Fruit fly (Drosophila melanogaster) whole organism, embryonic: Measurements from ENCODE around the gene Acp63F.

Experiments
- CG10274 ChIP-seq: fragments of 200-800 bp; sonication (Bioruptor generic); optimal IDR thresholded peaks from 3 replicates; lab custom pipeline; 2017; ENCODE audit warnings: missing biosample characterization, mild to moderate bottlenecking, missing genetic modification characterization
- CG10959 ChIP-seq: fragments of 200-800 bp; sonication (Bioruptor generic); IDR thresholded peaks from 2 replicates; pipeline ENCODE4 v1.3.6; 2022; ENCODE audit warnings: missing biosample characterization, missing genetic modification characterization
- CG11456 ChIP-seq: fragments of 200-800 bp; sonication (Bioruptor generic); IDR thresholded peaks from 3 replicates; pipeline ENCODE4 v1.3.6; 2022; ENCODE audit warnings: missing biosample characterization, missing genetic modification characterization
- CG11695 ChIP-seq: fragments of 200-800 bp; sonication (Bioruptor generic); IDR thresholded peaks from 3 replicates; pipeline ENCODE4 v1.3.6; 2022; ENCODE audit warnings: missing biosample characterization, missing genetic modification characterization
- CG1233 ChIP-seq: fragments of 200-800 bp; sonication (Bioruptor generic); optimal IDR thresholded peaks from 4 replicates; lab custom pipeline; 2018; ENCODE audit warnings: missing biosample characterization, mild to moderate bottlenecking, missing genetic modification characterization
- CG1647 ChIP-seq: fragments of 200-800 bp; sonication (Bioruptor generic); optimal IDR thresholded peaks from 3 replicates; lab custom pipeline; 2016; ENCODE audit warnings: missing biosample characterization, missing genetic modification characterization
- CG16863 ChIP-seq: fragments of 200-800 bp; sonication (Bioruptor generic); optimal IDR thresholded peaks from 3 replicates; lab custom pipeline; 2016; ENCODE audit warnings: missing biosample characterization, missing genetic modification characterization
- CG17361 ChIP-seq: fragments of 200-800 bp; sonication (Bioruptor generic); IDR thresholded peaks from 3 replicates; pipeline ENCODE4 v1.3.6; 2022; ENCODE audit warnings: missing biosample characterization, missing genetic modification characterization
- CG17912 ChIP-seq: fragments of 200-800 bp; sonication (Bioruptor generic); optimal IDR thresholded peaks from 2 replicates; lab custom pipeline; 2018; ENCODE audit warnings: missing biosample characterization, mild to moderate bottlenecking, missing genetic modification characterization
- CG18476 ChIP-seq: fragments of 200-800 bp; sonication (Bioruptor generic); optimal IDR thresholded peaks from 2 replicates; lab custom pipeline; 2016; ENCODE audit warnings: missing biosample characterization, mild to moderate bottlenecking, missing genetic modification characterization
- CG18599 ChIP-seq: fragments of 200-800 bp; sonication (Bioruptor generic); optimal IDR thresholded peaks from 3 replicates; lab custom pipeline; 2017; ENCODE audit warnings: missing biosample characterization, missing genetic modification characterization, mild to moderate bottlenecking, moderate library complexity, missing genetic modification reagents
- CG18619 ChIP-seq: fragments of 200-800 bp; sonication (Bioruptor generic); optimal IDR thresholded peaks from 3 replicates; lab custom pipeline; 2017; ENCODE audit warnings: missing biosample characterization, mild to moderate bottlenecking, missing genetic modification characterization
- CG2120 ChIP-seq: fragments of 200-800 bp; sonication (Bioruptor generic); optimal IDR thresholded peaks from 3 replicates; lab custom pipeline; 2016; ENCODE audit warnings: missing biosample characterization, missing genetic modification characterization
- CG2202 ChIP-seq: fragments of 200-800 bp; sonication (Bioruptor generic); optimal IDR thresholded peaks from 2 replicates; lab custom pipeline; 2018; ENCODE audit warnings: missing biosample characterization, mild to moderate bottlenecking, missing genetic modification characterization
- CG30020 ChIP-seq: fragments of 200-800 bp; optimal IDR thresholded peaks from 2 replicates; lab custom pipeline; 2019; ENCODE audit warnings: missing biosample characterization, mild to moderate bottlenecking, missing genetic modification characterization, moderate library complexity
- CG32767 ChIP-seq: fragments of 200-800 bp; sonication (Bioruptor generic); IDR thresholded peaks from 2 replicates; pipeline ENCODE4 v1.3.6; 2022; ENCODE audit warnings: missing biosample characterization, missing genetic modification characterization
- CG32772 ChIP-seq: fragments of 200-800 bp; sonication (Bioruptor generic); IDR thresholded peaks from 2 replicates; pipeline ENCODE4 v1.3.6; 2022; ENCODE audit warnings: missing biosample characterization, missing genetic modification characterization
- CG4424 ChIP-seq: fragments of 200-800 bp; sonication (Bioruptor generic); optimal IDR thresholded peaks from 3 replicates; lab custom pipeline; 2016; ENCODE audit warnings: missing biosample characterization, missing genetic modification characterization
- CG5180 ChIP-seq: fragments of 200-800 bp; sonication (Bioruptor generic); optimal IDR thresholded peaks from 3 replicates; lab custom pipeline; 2017; ENCODE audit warnings: missing biosample characterization, missing genetic modification characterization, mild to moderate bottlenecking, moderate library complexity, missing genetic modification reagents
- CG7987 ChIP-seq: fragments of 200-800 bp; sonication (Bioruptor generic); optimal IDR thresholded peaks from 2 replicates; lab custom pipeline; 2018; ENCODE audit warnings: missing biosample characterization, mild to moderate bottlenecking, missing genetic modification characterization, moderate library complexity
- CG8281 ChIP-seq: fragments of 200-800 bp; sonication (Bioruptor generic); optimal IDR thresholded peaks from 2 replicates; lab custom pipeline; 2018; ENCODE audit warnings: missing biosample characterization, mild to moderate bottlenecking, missing genetic modification characterization, moderate library complexity
- CG8924 ChIP-seq: fragments of 200-800 bp; optimal IDR thresholded peaks from 3 replicates; lab custom pipeline; 2019; ENCODE audit warnings: missing biosample characterization, mild to moderate bottlenecking, missing genetic modification characterization, moderate library complexity
- CG9609 ChIP-seq: fragments of 200-800 bp; sonication (Bioruptor generic); optimal IDR thresholded peaks from 3 replicates; lab custom pipeline; 2016; ENCODE audit warnings: missing biosample characterization, missing genetic modification characterization
- Dbx ChIP-seq: fragments of 200-800 bp; sonication (Bioruptor generic); IDR thresholded peaks from 3 replicates; pipeline ENCODE4 v1.3.6; 2022; ENCODE audit warnings: missing biosample characterization, missing genetic modification characterization
- Dip3 ChIP-seq: fragments of 200-800 bp; sonication (Bioruptor generic); optimal IDR thresholded peaks from 3 replicates; lab custom pipeline; 2016; ENCODE audit warnings: missing biosample characterization, missing genetic modification characterization
- Gug ChIP-seq: fragments of 200-800 bp; sonication (Bioruptor generic); IDR thresholded peaks from 4 replicates; pipeline ENCODE4 v1.3.6; 2022; ENCODE audit warnings: missing biosample characterization, missing genetic modification characterization
- H15 ChIP-seq: fragments of 200-800 bp; sonication (Bioruptor generic); IDR thresholded peaks from 3 replicates; pipeline ENCODE4 v1.3.6; 2022; ENCODE audit warnings: missing biosample characterization, missing genetic modification characterization
- Hr51 ChIP-seq, 2 experiments: fragments of 200-800 bp; sonication (Bioruptor generic); optimal IDR thresholded peaks; 2 replicates in 1 of 2; 3 replicates in 1 of 2; lab custom pipeline; 2016 to 2018; ENCODE audit warnings: missing biosample characterization in 2 of 2, missing genetic modification characterization in 2 of 2, mild to moderate bottlenecking in 1 of 2, moderate library complexity in 1 of 2
- MESR4 ChIP-seq: fragments of 200-800 bp; sonication (Bioruptor generic); optimal IDR thresholded peaks from 2 replicates; lab custom pipeline; 2018; ENCODE audit warnings: missing biosample characterization, mild to moderate bottlenecking, missing genetic modification characterization, moderate library complexity
- Six4 ChIP-seq: fragments of 200-800 bp; sonication (Bioruptor generic); optimal IDR thresholded peaks from 2 replicates; lab custom pipeline; 2016; ENCODE audit warnings: missing biosample characterization, missing genetic modification characterization
- Usf ChIP-seq: fragments of 200-800 bp; sonication (Bioruptor generic); optimal IDR thresholded peaks from 2 replicates; lab custom pipeline; 2017; ENCODE audit warnings: missing genotype, missing biosample characterization, missing genetic modification characterization
- az2 ChIP-seq: fragments of 200-800 bp; sonication (Bioruptor generic); optimal IDR thresholded peaks from 3 replicates; lab custom pipeline; 2016; ENCODE audit warnings: missing biosample characterization, missing genetic modification characterization
- chinmo ChIP-seq: fragments of 200-800 bp; sonication (Bioruptor generic); IDR thresholded peaks from 4 replicates; pipeline ENCODE4 v1.3.6; 2022; ENCODE audit warnings: missing biosample characterization, missing genetic modification characterization; ENCODE audit not compliant: partially characterized antibody
- chm ChIP-seq: fragments of 200-800 bp; sonication (Bioruptor generic); IDR thresholded peaks from 2 replicates; pipeline ENCODE4 v1.3.6; 2022; ENCODE audit warnings: missing biosample characterization, missing genetic modification characterization
- corto ChIP-seq: fragments of 200-800 bp; sonication (Bioruptor generic); optimal IDR thresholded peaks from 2 replicates; lab custom pipeline; 2016; ENCODE audit warnings: missing biosample characterization, mild to moderate bottlenecking, missing genetic modification characterization, moderate library complexity
- dpn ChIP-seq, 2 experiments: fragments of 200-800 bp; sonication (Bioruptor generic); optimal IDR thresholded peaks; 3 replicates each; lab custom pipeline; 2016; ENCODE audit warnings: missing biosample characterization in 2 of 2, missing genetic modification characterization in 2 of 2
- esg ChIP-seq: fragments of 200-800 bp; sonication (Bioruptor generic); conservative IDR thresholded peaks from 2 replicates; pipeline ENCODE4 v1.3.6; 2022; ENCODE audit warnings: missing biosample characterization, missing genetic modification characterization
- gem ChIP-seq: fragments of 200-800 bp; sonication (Bioruptor generic); optimal IDR thresholded peaks from 2 replicates; lab custom pipeline; 2019; ENCODE audit warnings: missing biosample characterization, mild to moderate bottlenecking, missing genetic modification characterization, moderate library complexity
- gsb-n ChIP-seq: fragments of 200-800 bp; sonication (Bioruptor generic); optimal IDR thresholded peaks from 3 replicates; lab custom pipeline; 2018; ENCODE audit warnings: missing biosample characterization, mild to moderate bottlenecking, missing genetic modification characterization
- nau ChIP-seq: fragments of 200-800 bp; sonication (Bioruptor generic); optimal IDR thresholded peaks from 3 replicates; lab custom pipeline; 2017; ENCODE audit warnings: missing biosample characterization, mild to moderate bottlenecking, missing genetic modification characterization, missing genetic modification reagents
- pan ChIP-seq, 4 experiments: fragments of >200 bp in 3 of 4; fragments of 200-800 bp in 1 of 4; sonication (Bioruptor generic) in 1 of 4; optimal IDR thresholded peaks in 3 of 4; IDR thresholded peaks in 1 of 4; 2 replicates each; pipeline versions ENCODE4 v1.3.6 to Lab custom; 2017 to 2022; ENCODE audit warnings: missing biosample characterization in 2 of 4, missing genetic modification characterization in 2 of 4, mixed read lengths in 1 of 4
- phol ChIP-seq: fragments of 200-800 bp; sonication (Bioruptor generic); optimal IDR thresholded peaks from 3 replicates; lab custom pipeline; 2018; ENCODE audit warnings: missing biosample characterization, mild to moderate bottlenecking, missing genetic modification characterization, moderate library complexity
- repo ChIP-seq: fragments of 200-800 bp; sonication (Bioruptor generic); optimal IDR thresholded peaks from 2 replicates; lab custom pipeline; 2016; ENCODE audit warnings: missing biosample characterization, missing genetic modification characterization
- sens ChIP-seq: fragments of 200-800 bp; sonication (Bioruptor generic); peaks from one replicate; lab custom pipeline; 2016; ENCODE audit warnings: missing biosample characterization, missing genetic modification characterization
- slou ChIP-seq: fragments of 200-800 bp; sonication (Bioruptor generic); optimal IDR thresholded peaks from 3 replicates; lab custom pipeline; 2016; ENCODE audit warnings: missing biosample characterization, missing genetic modification characterization
- sna ChIP-seq: fragments of 200-800 bp; sonication (Bioruptor generic); IDR thresholded peaks from 2 replicates; pipeline ENCODE4 v1.3.6; 2022; ENCODE audit warnings: missing biosample characterization, missing genetic modification characterization; ENCODE audit not compliant: partially characterized antibody
- sug ChIP-seq: fragments of 200-800 bp; optimal IDR thresholded peaks from 2 replicates; lab custom pipeline; 2019; ENCODE audit warnings: missing biosample characterization, mild to moderate bottlenecking, missing genetic modification characterization, moderate library complexity
- unpg ChIP-seq: fragments of 200-800 bp; sonication (Bioruptor generic); optimal IDR thresholded peaks from 3 replicates; lab custom pipeline; 2018; ENCODE audit warnings: missing biosample characterization, mild to moderate bottlenecking, missing genetic modification characterization, moderate library complexity
- zfh1 ChIP-seq: fragments of 200-800 bp; sonication (Bioruptor generic); IDR thresholded peaks from 3 replicates; pipeline ENCODE4 v1.3.6; 2022; ENCODE audit warnings: missing biosample characterization, missing genetic modification characterization

Gene Acp63F

dm6 chr3L:3767825-3768224 is 48.3 kb downstream of the Acp63F start (continued):
- peak; percentile 50 to 76 for TF ChIP-seq dpn (GFP tag; optimal IDR thresholded peaks at IDR 0.05; lab: Kevin White, UChicago)
- peak; percentile 58 for TF ChIP-seq CG4424
- TF ChIP-seq az2 (GFP tag; lab: Kevin White, UChicago) = peak; percentile 79
- TF ChIP-seq CG8281 = no peak
- TF ChIP-seq CG9609 = peak; percentile 59
- TF ChIP-seq CG18476 (GFP tag; lab: Kevin White, UChicago) = no peak
- TF ChIP-seq CG10959 (GFP tag; lab: Robert Waterston, UW) = peak; percentile 50
- TF ChIP-seq CG2202 (tag; lab: Kevin White, UChicago) = peak; percentile 31
- TF ChIP-seq gem = peak; percentile 50
- no peak for TF ChIP-seq MESR4 (GFP tag; lab: Kevin White, UChicago)
- peak; percentile 71 for TF ChIP-seq CG16863 (GFP tag; lab: Kevin White, UChicago)
- TF ChIP-seq CG11456 = peak; percentile 81
- TF ChIP-seq Dip3 = peak; percentile 47
- no peak for TF ChIP-seq CG7987 (GFP tag; lab: Kevin White, UChicago)
- TF ChIP-seq Six4 (GFP tag; lab: Kevin White, UChicago) = peak; percentile 1
- peak; percentile 23; the same call in 1 of the 4 replicates for TF ChIP-seq Gug (GFP tag; lab: Robert Waterston, UW)
- no peak for TF ChIP-seq nau (GFP tag; lab: Kevin White, UChicago)
- no peak for TF ChIP-seq esg (GFP tag; lab: Robert Waterston, UW)
- no peak for TF ChIP-seq CG10274 (GFP tag; lab: Kevin White, UChicago)
- no peak for TF ChIP-seq slou (GFP tag; lab: Kevin White, UChicago)
- 0 out of 3 replicates have a peak, but pooled peaks have one; percentile 23 for TF ChIP-seq H15 (GFP tag; lab: Robert Waterston, UW)
- peak; percentile 92 for TF ChIP-seq sens (GFP tag; lab: Kevin White, UChicago)
- peak; percentile 80 for TF ChIP-seq chm (GFP tag; lab: Robert Waterston, UW)
- no peak for TF ChIP-seq CG11695 (GFP tag; lab: Robert Waterston, UW)
- peak; percentile 66; the same call in 2 of the 3 replicates for TF ChIP-seq zfh1
- TF ChIP-seq CG30020 (tag; lab: Kevin White, UChicago) = no peak
- peak; percentile 48; the same call in 1 of the 3 replicates for TF ChIP-seq Dbx (GFP tag; lab: Robert Waterston, UW)
- TF ChIP-seq sna (GFP tag; lab: Robert Waterston, UW) = no peak
- TF ChIP-seq unpg (GFP tag; lab: Kevin White, UChicago) = peak; percentile 55
- no peak for TF ChIP-seq chinmo (GFP tag; lab: Robert Waterston, UW)
- TF ChIP-seq pan (optimal IDR thresholded peaks at IDR 0.05; lab: Kevin White, UChicago) = no peak
- peak in 1 of 2 experiments; percentile 68 for TF ChIP-seq pan (GFP tag; optimal IDR thresholded peaks at IDR 0.05 in 1 of 2, IDR thresholded peaks at IDR 0.05 in 1 of 2)
- TF ChIP-seq corto (GFP tag; lab: Kevin White, UChicago) = no peak
- TF ChIP-seq phol (tag; lab: Kevin White, UChicago) = peak; percentile 13
- TF ChIP-seq Hr51 (GFP tag; optimal IDR thresholded peaks at IDR 0.05; lab: Kevin White, UChicago) = peak; percentile 44 to 48
- no peak for TF ChIP-seq CG32767 (GFP tag; lab: Robert Waterston, UW)
- TF ChIP-seq CG18599 (GFP tag; lab: Kevin White, UChicago) = no peak
- TF ChIP-seq CG2120 (GFP tag; lab: Kevin White, UChicago) = peak; percentile 40
- peak; percentile 76 for TF ChIP-seq CG18619
- peak; percentile 17 for TF ChIP-seq gsb-n (tag; lab: Kevin White, UChicago)
- no peak for TF ChIP-seq repo (GFP tag; lab: Kevin White, UChicago)
- peak; percentile 17 for TF ChIP-seq CG1233 (GFP tag; lab: Kevin White, UChicago)
- TF ChIP-seq sug (tag; lab: Kevin White, UChicago) = peak; percentile 48
- peak; percentile 74 for TF ChIP-seq CG17912 (GFP tag; lab: Kevin White, UChicago)
- no peak for TF ChIP-seq CG1647 (GFP tag; lab: Kevin White, UChicago)
- TF ChIP-seq CG17361 = no peak
- no peak for TF ChIP-seq CG5180 (GFP tag; lab: Kevin White, UChicago)
- TF ChIP-seq CG32772 (GFP tag; lab: Robert Waterston, UW) = no peak; the same call in 1 of the 2 replicates
- TF ChIP-seq Usf (GFP tag; lab: Kevin White, UChicago) = peak; percentile 18
- peak; percentile 15 for TF ChIP-seq CG8924 (tag; lab: Kevin White, UChicago)
